Worm (Caenorhabditis elegans) whole organism, midembryonic: ENCODE measurements around the gene C50E3.6.

ENCODE experiments used
- T22C8.4 ChIP-seq: fragments of 200-800 bp; sonication (Bioruptor generic); IDR thresholded peaks from 2 replicates; pipeline ENCODE4 v1.3.6; 2022; ENCODE audit warnings: missing genetic modification characterization, missing compliant biosample characterization
- cog-1 ChIP-seq: sonication (generic microtip); optimal IDR thresholded peaks from 2 replicates; lab custom pipeline; 2016; ENCODE audit warnings: missing genetic modification characterization, missing compliant biosample characterization
- flt-1 ChIP-seq: fragments of 200-800 bp; sonication (Bioruptor generic); IDR thresholded peaks from 2 replicates; pipeline ENCODE4 v1.3.6; 2022; ENCODE audit warnings: missing genetic modification characterization, missing compliant biosample characterization
- klf-2 ChIP-seq: fragments of 200-800 bp; sonication (Bioruptor generic); conservative IDR thresholded peaks from 2 replicates; pipeline ENCODE4 v1.3.6; 2022; ENCODE audit warnings: missing genetic modification reagents, missing genetic modification characterization, missing compliant biosample characterization
- med-1 ChIP-seq: sonication (generic microtip); optimal IDR thresholded peaks from 2 replicates; lab custom pipeline; 2017; ENCODE audit warnings: missing genetic modification characterization, mild to moderate bottlenecking, missing compliant biosample characterization, antibody characterized with exemption, missing genetic modification reagents; ENCODE audit not compliant: insufficient read depth
- ref-1 ChIP-seq: fragments of 200-800 bp; sonication (Bioruptor generic); conservative IDR thresholded peaks from 2 replicates; pipeline ENCODE4 v1.3.6; 2022; ENCODE audit warnings: missing genetic modification reagents, missing genetic modification characterization, missing compliant biosample characterization
- tab-1 ChIP-seq: fragments of 200-800 bp; sonication (Bioruptor generic); IDR thresholded peaks from 2 replicates; pipeline ENCODE4 v1.3.6; 2022; ENCODE audit warnings: missing genetic modification characterization, missing compliant biosample characterization
- ztf-23 ChIP-seq: fragments of 200-800 bp; sonication (Bioruptor generic); IDR thresholded peaks from 2 replicates; pipeline ENCODE4 v1.3.6; 2022; ENCODE audit warnings: missing genetic modification reagents, missing genetic modification characterization, missing compliant biosample characterization
- ztf-29 ChIP-seq: fragments of 200-800 bp; sonication (Bioruptor generic); IDR thresholded peaks from 2 replicates; pipeline ENCODE4 v1.3.6; 2022; ENCODE audit warnings: missing genetic modification reagents, missing genetic modification characterization, missing compliant biosample characterization

Gene C50E3.6

ce11 chrV:7624652-7625051 lies 34.3 kb upstream of the C50E3.6 start, which contains the start of gene grsp-4:
grsp-4 (plus strand) TSS chrV:7624952.
- TF ChIP-seq flt-1 (no peak), ref-1 (GFP tag; lab: Robert Waterston, UW) (no peak), ztf-23 (GFP tag; lab: Robert Waterston, UW) (no peak), ztf-29 (GFP tag; lab: Robert Waterston, UW) (no peak), klf-2 (GFP tag; lab: Robert Waterston, UW) (no peak), tab-1 (GFP tag; lab: Robert Waterston, UW) (no peak), cog-1 (no peak), med-1 (no peak), T22C8.4 (GFP tag; lab: Robert Waterston, UW) (no peak)

ce11 chrV:7624152-7624551 lies 33.8 kb upstream of the C50E3.6 start, which contains the start of gene C50E3.13:
C50E3.13 (minus strand) TSS chrV:7624252.
- TF ChIP-seq cog-1 (no peak), flt-1 (no peak), klf-2 (GFP tag; lab: Robert Waterston, UW) (no peak), tab-1 (GFP tag; lab: Robert Waterston, UW) (no peak), ztf-29 (GFP tag; lab: Robert Waterston, UW) (no peak), ztf-23 (GFP tag; lab: Robert Waterston, UW) (no peak)

ce11 chrV:7622011-7622465 lies 31.7 kb upstream of the C50E3.6 start, which contains the start of gene C50E3.12:
C50E3.12 (minus strand) TSS chrV:7622061.
- TF ChIP-seq ztf-29 (GFP tag; lab: Robert Waterston, UW): no peak
- TF ChIP-seq flt-1: no peak
- TF ChIP-seq klf-2 (GFP tag; lab: Robert Waterston, UW): no peak
- TF ChIP-seq ztf-23 (GFP tag; lab: Robert Waterston, UW): no peak
- TF ChIP-seq med-1: no peak
- TF ChIP-seq T22C8.4 (GFP tag; lab: Robert Waterston, UW): no peak
- no peak for TF ChIP-seq ref-1 (GFP tag; lab: Robert Waterston, UW)
- no peak for TF ChIP-seq tab-1 (GFP tag; lab: Robert Waterston, UW)
- TF ChIP-seq cog-1: no peak

ce11 chrV:7618114-7618513 lies 27.8 kb upstream of the C50E3.6 start, which contains the start of gene C50E3.15:
C50E3.15 (plus strand) TSS chrV:7618414.
- TF ChIP-seq ztf-23 (GFP tag; lab: Robert Waterston, UW) (no peak), med-1 (no peak), klf-2 (GFP tag; lab: Robert Waterston, UW) (no peak), ref-1 (GFP tag; lab: Robert Waterston, UW) (no peak), T22C8.4 (GFP tag; lab: Robert Waterston, UW) (no peak), tab-1 (GFP tag; lab: Robert Waterston, UW) (no peak), ztf-29 (GFP tag; lab: Robert Waterston, UW) (no peak), cog-1 (no peak), flt-1 (no peak)

ce11 chrV:7612044-7612443 lies 21.7 kb upstream of the C50E3.6 start, which contains the start of gene clec-215:
clec-215 (plus strand) TSS chrV:7612344.
- TF ChIP-seq klf-2 (GFP tag; lab: Robert Waterston, UW): no peak
- TF ChIP-seq ztf-29 (GFP tag; lab: Robert Waterston, UW): no peak
- TF ChIP-seq T22C8.4 (GFP tag; lab: Robert Waterston, UW): no peak
- TF ChIP-seq flt-1: no peak
- TF ChIP-seq ztf-23 (GFP tag; lab: Robert Waterston, UW): no peak
- TF ChIP-seq ref-1 (GFP tag; lab: Robert Waterston, UW): no peak
- TF ChIP-seq cog-1: no peak
- TF ChIP-seq med-1: no peak
- no peak for TF ChIP-seq tab-1 (GFP tag; lab: Robert Waterston, UW)

- TF ChIP-seq T22C8.4 (GFP tag; lab: Robert Waterston, UW) (no peak), med-1 (no peak), cog-1 (no peak), ztf-23 (GFP tag; lab: Robert Waterston, UW) (no peak), ztf-29 (GFP tag; lab: Robert Waterston, UW) (no peak), klf-2 (GFP tag; lab: Robert Waterston, UW) (no peak)
These were observed 19.5 kb upstream of the C50E3.6 start, which contains the start of the genes folt-3 and clec-214 for ce11 chrV:7609698-7610420. folt-3 (minus strand) TSS chrV:7609748. clec-214 (plus strand) TSS chrV:7610370.

- no peak for TF ChIP-seq ztf-29 (GFP tag; lab: Robert Waterston, UW)
- no peak for TF ChIP-seq ztf-23 (GFP tag; lab: Robert Waterston, UW)
- TF ChIP-seq flt-1: no peak
- no peak for TF ChIP-seq tab-1 (GFP tag; lab: Robert Waterston, UW)
- TF ChIP-seq T22C8.4 (GFP tag; lab: Robert Waterston, UW): no peak
These were observed 14.5 kb upstream of the C50E3.6 start, which contains the start of gene clec-213 for ce11 chrV:7604858-7605257. clec-213 (plus strand) TSS chrV:7605158.

- no peak for TF ChIP-seq T22C8.4 (GFP tag; lab: Robert Waterston, UW)
These were observed 13.1 kb upstream of the C50E3.6 start, which contains the start of gene C50E3.11 for ce11 chrV:7603404-7603803. C50E3.11 (minus strand) TSS chrV:7603486.

- TF ChIP-seq ref-1 (GFP tag; lab: Robert Waterston, UW) (no peak), ztf-29 (GFP tag; lab: Robert Waterston, UW) (no peak), T22C8.4 (GFP tag; lab: Robert Waterston, UW) (no peak), ztf-23 (GFP tag; lab: Robert Waterston, UW) (no peak), cog-1 (no peak), tab-1 (GFP tag; lab: Robert Waterston, UW) (no peak), klf-2 (GFP tag; lab: Robert Waterston, UW) (no peak), flt-1 (no peak), med-1 (no peak)
These were observed 11.1 kb upstream of the C50E3.6 start, which contains the start of gene scl-26 for ce11 chrV:7601443-7601842. scl-26 (minus strand) TSS chrV:7601543.

- TF ChIP-seq flt-1 (no peak), klf-2 (GFP tag; lab: Robert Waterston, UW) (no peak), med-1 (no peak), ztf-23 (GFP tag; lab: Robert Waterston, UW) (no peak), tab-1 (GFP tag; lab: Robert Waterston, UW) (no peak)
These were observed 9.8 kb upstream of the C50E3.6 start, which contains the start of gene C50E3.9 for ce11 chrV:7600149-7600548. C50E3.9 (minus strand) TSS chrV:7600249.
